Fruit fly (Drosophila melanogaster): ENCODE data around the gene CG9555.

DNA sequence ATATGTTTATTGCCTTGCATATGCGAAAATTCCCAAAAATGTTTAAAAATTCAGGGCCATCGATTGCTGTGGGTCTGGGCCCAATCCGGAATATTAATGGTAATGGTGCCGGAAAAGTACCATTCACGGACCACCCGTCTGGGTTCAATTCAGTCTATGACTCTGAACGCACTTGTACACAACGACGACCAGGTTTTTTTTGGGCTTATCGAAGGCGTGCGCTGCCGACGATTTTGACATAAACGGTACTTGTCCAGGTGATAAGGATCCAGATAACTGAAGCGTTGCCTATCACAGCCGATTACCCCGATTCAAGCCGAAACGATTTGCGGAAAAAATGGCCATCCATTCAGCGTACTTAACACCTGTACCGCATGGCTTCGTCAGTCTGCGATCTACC, at the start of gene CG9555:
- TF ChIP-seq CG1529 (GFP tag; optimal IDR thresholded peaks at IDR 0.05), result no peak
- no peak for TF ChIP-seq PHDP (tag; optimal IDR thresholded peaks at IDR 0.05)
- TF ChIP-seq CG7928 (GFP tag; optimal IDR thresholded peaks at IDR 0.05), result no peak
- TF ChIP-seq CG4707 (GFP tag; optimal IDR thresholded peaks at IDR 0.05), result no peak
- 0 out of 3 replicates have a peak, but pooled peaks have one; percentile 14 for TF ChIP-seq ci (GFP tag; IDR thresholded peaks at IDR 0.05)
- TF ChIP-seq Dip3 (GFP tag; optimal IDR thresholded peaks at IDR 0.05), result no peak
- no peak for TF ChIP-seq fd102C (GFP tag; optimal IDR thresholded peaks at IDR 0.05)
- no peak for TF ChIP-seq CG3726 (GFP tag; IDR thresholded peaks at IDR 0.05)
- TF ChIP-seq Hr78 (GFP tag; optimal IDR thresholded peaks at IDR 0.05), result no peak
- no peak for TF ChIP-seq peb (GFP tag; IDR thresholded peaks at IDR 0.05)

All from whole organism, embryonic.